Fruit fly (Drosophila melanogaster) whole organism, wandering third instar larva: ENCODE results near the gene her.

Experiments used
- CG32264 ChIP-seq: fragments of 200-800 bp; sonication (Bioruptor generic); optimal IDR thresholded peaks from 2 replicates; lab custom pipeline; 2016; ENCODE audit warnings: missing biosample characterization, missing genetic modification characterization
- CG9705 ChIP-seq: fragments of 200-800 bp; sonication (Bioruptor generic); optimal IDR thresholded peaks from 2 replicates; lab custom pipeline; 2018; ENCODE audit warnings: missing biosample characterization, mild to moderate bottlenecking, missing genetic modification characterization
- CrebA ChIP-seq: fragments of 200-800 bp; sonication (Bioruptor generic); optimal IDR thresholded peaks from 2 replicates; lab custom pipeline; 2016; ENCODE audit warnings: missing biosample characterization, mild to moderate bottlenecking, missing genetic modification characterization, borderline replicate concordance
- Dfd ChIP-seq: fragments of >200 bp; optimal IDR thresholded peaks from 2 replicates; lab custom pipeline; 2017; ENCODE audit warnings: missing biosample characterization, missing genetic modification characterization
- Dif ChIP-seq: fragments of 200-275, 200-300 bp; sonication (Bioruptor generic); optimal IDR thresholded peaks from 2 replicates; lab custom pipeline; 2018; ENCODE audit warnings: missing biosample characterization, missing genetic modification characterization; ENCODE audit not compliant: partially characterized antibody
- GATAd ChIP-seq: sonication (Bioruptor generic); optimal IDR thresholded peaks from 2 replicates; lab custom pipeline; 2016; ENCODE audit warnings: missing biosample characterization, missing genetic modification characterization
- HLH106 ChIP-seq: fragments of 200-800 bp; optimal IDR thresholded peaks from 3 replicates; lab custom pipeline; 2019; ENCODE audit warnings: missing biosample characterization, mild to moderate bottlenecking, missing genetic modification characterization, moderate library complexity
- Hnf4 ChIP-seq: fragments of 200-800 bp; sonication (Bioruptor generic); optimal IDR thresholded peaks from 2 replicates; lab custom pipeline; 2016; ENCODE audit warnings: missing biosample characterization, mild to moderate bottlenecking, missing genetic modification characterization
- Hr78 ChIP-seq: fragments of >200 bp; optimal IDR thresholded peaks from 2 replicates; lab custom pipeline; 2017; ENCODE audit warnings: missing biosample characterization, missing genetic modification characterization
- Hr83 ChIP-seq: fragments of 200-300 bp; sonication (Bioruptor generic); optimal IDR thresholded peaks from 2 replicates; lab custom pipeline; 2016; ENCODE audit warnings: missing biosample characterization, mild to moderate bottlenecking, missing genetic modification characterization, moderate library complexity; ENCODE audit not compliant: poor library complexity, severe bottlenecking
- Jra ChIP-seq: sonication (Bioruptor generic); optimal IDR thresholded peaks from 2 replicates; lab custom pipeline; 2016; ENCODE audit warnings: missing biosample characterization, missing genetic modification characterization
- Mio ChIP-seq: sonication (Bioruptor generic); optimal IDR thresholded peaks from 2 replicates; lab custom pipeline; 2016; ENCODE audit warnings: missing biosample characterization, missing genetic modification characterization
- Myc ChIP-seq: fragments of >200 bp; optimal IDR thresholded peaks from 2 replicates; lab custom pipeline; 2017
- N ChIP-seq: fragments of >200 bp; optimal IDR thresholded peaks from 2 replicates; lab custom pipeline; 2018; ENCODE audit warnings: missing biosample characterization, missing external identifiers, missing genetic modification characterization
- OdsH ChIP-seq: fragments of 200-800 bp; sonication (Bioruptor generic); optimal IDR thresholded peaks from 2 replicates; lab custom pipeline; 2016; ENCODE audit warnings: missing biosample characterization, mild to moderate bottlenecking, missing genetic modification characterization
- Rel ChIP-seq, 2 experiments: fragments of 200-800 bp; sonication (Bioruptor generic) in 1 of 2; optimal IDR thresholded peaks; 2 replicates in 1 of 2; 3 replicates in 1 of 2; lab custom pipeline; 2016 to 2019; ENCODE audit warnings: mild to moderate bottlenecking in 2 of 2, missing biosample characterization in 2 of 2, missing genetic modification characterization in 2 of 2, moderate library complexity in 1 of 2
- Sp1 ChIP-seq: fragments of 200-800 bp; sonication (Bioruptor generic); optimal IDR thresholded peaks from 3 replicates; lab custom pipeline; 2019; ENCODE audit warnings: missing biosample characterization, mild to moderate bottlenecking, missing genetic modification characterization, moderate library complexity
- Vsx2 ChIP-seq: fragments of 200-300, 225-300 bp; sonication (Bioruptor generic); optimal IDR thresholded peaks from 2 replicates; lab custom pipeline; 2018; ENCODE audit warnings: missing biosample characterization, missing genetic modification characterization; ENCODE audit not compliant: partially characterized antibody
- br ChIP-seq: fragments of 200-800 bp; sonication (Bioruptor generic); optimal IDR thresholded peaks from 2 replicates; lab custom pipeline; 2016; ENCODE audit warnings: missing biosample characterization, missing genetic modification characterization
- brk ChIP-seq: fragments of 200-800 bp; sonication (Bioruptor generic); optimal IDR thresholded peaks from 2 replicates; lab custom pipeline; 2016; ENCODE audit warnings: missing biosample characterization, mild to moderate bottlenecking, missing genetic modification characterization
- dmrt93B ChIP-seq: fragments of 200-800 bp; sonication (Bioruptor generic); optimal IDR thresholded peaks from 2 replicates; lab custom pipeline; 2018; ENCODE audit warnings: missing biosample characterization, mild to moderate bottlenecking, missing genetic modification characterization
- ey ChIP-seq: fragments of 200-800 bp; sonication (Bioruptor generic); optimal IDR thresholded peaks from 2 replicates; lab custom pipeline; 2016; ENCODE audit warnings: missing biosample characterization, missing genetic modification characterization
- foxo ChIP-seq, 2 experiments: fragments of 200-800 bp; sonication (Bioruptor generic); optimal IDR thresholded peaks; 2 replicates in 1 of 2; 3 replicates in 1 of 2; lab custom pipeline; 2016 to 2017; ENCODE audit warnings: missing biosample characterization in 2 of 2, missing genetic modification characterization in 2 of 2
- fru ChIP-seq: fragments of 200-800 bp; sonication (Bioruptor generic); optimal IDR thresholded peaks from 3 replicates; lab custom pipeline; 2016; ENCODE audit warnings: missing biosample characterization, mild to moderate bottlenecking, missing genetic modification characterization
- h ChIP-seq: fragments of 200-800 bp; sonication (Bioruptor generic); optimal IDR thresholded peaks from 3 replicates; lab custom pipeline; 2016; ENCODE audit warnings: missing biosample characterization, mild to moderate bottlenecking, missing genetic modification characterization
- jim ChIP-seq: fragments of 175-275, 200-325 bp; sonication (Bioruptor generic); optimal IDR thresholded peaks from 2 replicates; lab custom pipeline; 2016; ENCODE audit warnings: missing biosample characterization, mild to moderate bottlenecking, missing genetic modification characterization
- lola ChIP-seq: fragments of >200 bp; optimal IDR thresholded peaks from 2 replicates; lab custom pipeline; 2017; ENCODE audit warnings: missing biosample characterization, missing genetic modification characterization
- pan ChIP-seq: fragments of >200 bp; optimal IDR thresholded peaks from 2 replicates; lab custom pipeline; 2017
- psq ChIP-seq: fragments of 200-800 bp; sonication (Bioruptor generic); optimal IDR thresholded peaks from 3 replicates; lab custom pipeline; 2017; ENCODE audit warnings: missing biosample characterization, mild to moderate bottlenecking, missing genetic modification characterization, moderate library complexity
- rgr ChIP-seq: fragments of 200-800 bp; sonication (Bioruptor generic); optimal IDR thresholded peaks from 3 replicates; lab custom pipeline; 2016; ENCODE audit warnings: missing biosample characterization, mild to moderate bottlenecking, missing genetic modification characterization
- sage ChIP-seq: fragments of 200-800 bp; sonication (Bioruptor generic); optimal IDR thresholded peaks from 2 replicates; lab custom pipeline; 2016; ENCODE audit warnings: missing biosample characterization, mild to moderate bottlenecking, missing genetic modification characterization
- sv ChIP-seq: fragments of 200-800 bp; sonication (Bioruptor generic); optimal IDR thresholded peaks from 3 replicates; lab custom pipeline; 2016; ENCODE audit warnings: missing biosample characterization, missing genetic modification characterization
- tai ChIP-seq: sonication (Bioruptor generic); optimal IDR thresholded peaks from 2 replicates; lab custom pipeline; 2016; ENCODE audit warnings: missing biosample characterization, missing genetic modification characterization
- usp ChIP-seq: fragments of >200 bp; optimal IDR thresholded peaks from 2 replicates; lab custom pipeline; 2017; ENCODE audit warnings: missing biosample characterization, missing genetic modification characterization
- woc ChIP-seq: sonication (Bioruptor generic); optimal IDR thresholded peaks from 2 replicates; lab custom pipeline; 2016; ENCODE audit warnings: missing biosample characterization, mild to moderate bottlenecking, missing genetic modification characterization

The her gene

dm6 chr2L:16640846-16641245 is 36.1 kb upstream of the her start:
- peak; percentile 29 for TF ChIP-seq psq (GFP tag; lab: Kevin White, UChicago)
- no peak for TF ChIP-seq Jra (GFP tag; lab: Kevin White, UChicago)

- TF ChIP-seq HLH106 (no peak), Rel (GFP tag; optimal IDR thresholded peaks at IDR 0.05; lab: Kevin White, UChicago) (no peak), Rel (tag; optimal IDR thresholded peaks at IDR 0.05; lab: Kevin White, UChicago) (no peak), Sp1 (GFP tag; lab: Kevin White, UChicago) (no peak), sage (GFP tag; lab: Kevin White, UChicago) (no peak), h (GFP tag; lab: Kevin White, UChicago) (no peak), CG32264 (GFP tag; lab: Kevin White, UChicago) (no peak), tai (no peak), usp (GFP tag; lab: Kevin White, UChicago) (no peak), brk (GFP tag; lab: Kevin White, UChicago) (no peak), sv (GFP tag; lab: Kevin White, UChicago) (no peak), Myc (lab: Kevin White, UChicago) (no peak), Vsx2 (GFP tag; lab: Kevin White, UChicago) (no peak), GATAd (GFP tag; lab: Kevin White, UChicago) (no peak), psq (GFP tag; lab: Kevin White, UChicago) (no peak), dmrt93B (GFP tag; lab: Kevin White, UChicago) (no peak), foxo (GFP tag; optimal IDR thresholded peaks at IDR 0.05; lab: Kevin White, UChicago) (no peak), pan (lab: Kevin White, UChicago) (no peak)
- TF ChIP-seq, all 38 proteins: peak for 0
These were observed 33.5 kb upstream of the her start for dm6 chr2L:16643445-16643844.

dm6 chr2L:16643961-16644360 is 33.0 kb upstream of the her start:
- no peak for TF ChIP-seq CG32264 (GFP tag; lab: Kevin White, UChicago)
- TF ChIP-seq br (GFP tag; lab: Kevin White, UChicago) = peak; percentile 47
- TF ChIP-seq woc (GFP tag; lab: Kevin White, UChicago) = peak; percentile 20
- TF ChIP-seq CrebA (GFP tag; lab: Kevin White, UChicago) = no peak
- peak; percentile 58 for TF ChIP-seq psq (GFP tag; lab: Kevin White, UChicago)
- peak; percentile 7 for TF ChIP-seq CG9705 (GFP tag; lab: Kevin White, UChicago)
- TF ChIP-seq foxo (GFP tag; optimal IDR thresholded peaks at IDR 0.05; lab: Kevin White, UChicago) = peak in 1 of 2 experiments; percentile 74
- peak; percentile 61 for TF ChIP-seq h (GFP tag; lab: Kevin White, UChicago)
- peak; percentile 56 for TF ChIP-seq rgr (GFP tag; lab: Kevin White, UChicago)
- TF ChIP-seq Hnf4 (GFP tag; lab: Kevin White, UChicago) = peak; percentile 42
- peak; percentile 69 for TF ChIP-seq ey (GFP tag; lab: Kevin White, UChicago)
- TF ChIP-seq OdsH (GFP tag; lab: Kevin White, UChicago) = peak; percentile 39
- TF ChIP-seq N (GFP tag; lab: Kevin White, UChicago) = no peak
- peak; percentile 68 for TF ChIP-seq fru (GFP tag; lab: Kevin White, UChicago)
- peak; percentile 54 for TF ChIP-seq HLH106
- TF ChIP-seq Sp1 (GFP tag; lab: Kevin White, UChicago) = peak; percentile 64
- TF ChIP-seq Dif (GFP tag; lab: Kevin White, UChicago) = no peak
- TF ChIP-seq jim = no peak
- no peak for TF ChIP-seq pan (lab: Kevin White, UChicago)
- peak; percentile 39 for TF ChIP-seq dmrt93B (GFP tag; lab: Kevin White, UChicago)
- peak; percentile 40 for TF ChIP-seq sv (GFP tag; lab: Kevin White, UChicago)
- no peak for TF ChIP-seq tai

dm6 chr2L:16645479-16646302 is 31.3 kb upstream of the her start:
- TF ChIP-seq woc (GFP tag; lab: Kevin White, UChicago) (no peak), Myc (lab: Kevin White, UChicago) (no peak), Vsx2 (GFP tag; lab: Kevin White, UChicago) (no peak), OdsH (GFP tag; lab: Kevin White, UChicago) (peak; percentile 29), HLH106 (peak; percentile 3), fru (GFP tag; lab: Kevin White, UChicago) (peak; percentile 41), sage (GFP tag; lab: Kevin White, UChicago) (no peak), Hr83 (GFP tag; lab: Kevin White, UChicago) (no peak), lola (GFP tag; lab: Kevin White, UChicago) (no peak), h (GFP tag; lab: Kevin White, UChicago) (peak; percentile 36), ey (GFP tag; lab: Kevin White, UChicago) (peak; percentile 10), foxo (GFP tag; optimal IDR thresholded peaks at IDR 0.05; lab: Kevin White, UChicago) (peak in 1 of 2 experiments; percentile 16), Dfd (GFP tag; lab: Kevin White, UChicago) (no peak), Hr78 (GFP tag; lab: Kevin White, UChicago) (no peak), CG9705 (GFP tag; lab: Kevin White, UChicago) (no peak), tai (no peak), Jra (GFP tag; lab: Kevin White, UChicago) (no peak), Hnf4 (GFP tag; lab: Kevin White, UChicago) (no peak), Rel (GFP tag; optimal IDR thresholded peaks at IDR 0.05; lab: Kevin White, UChicago) (no peak), Rel (tag; optimal IDR thresholded peaks at IDR 0.05; lab: Kevin White, UChicago) (peak; percentile 86), jim (no peak), Sp1 (GFP tag; lab: Kevin White, UChicago) (no peak), N (GFP tag; lab: Kevin White, UChicago) (no peak), br (GFP tag; lab: Kevin White, UChicago) (peak; percentile 16), Dif (GFP tag; lab: Kevin White, UChicago) (no peak), Mio (GFP tag; lab: Kevin White, UChicago) (no peak), CG32264 (GFP tag; lab: Kevin White, UChicago) (no peak), psq (GFP tag; lab: Kevin White, UChicago) (peak; percentile 80), usp (GFP tag; lab: Kevin White, UChicago) (no peak)
